Fruit fly (Drosophila melanogaster): ENCODE data around the gene bcd.

The bcd gene

DNA sequence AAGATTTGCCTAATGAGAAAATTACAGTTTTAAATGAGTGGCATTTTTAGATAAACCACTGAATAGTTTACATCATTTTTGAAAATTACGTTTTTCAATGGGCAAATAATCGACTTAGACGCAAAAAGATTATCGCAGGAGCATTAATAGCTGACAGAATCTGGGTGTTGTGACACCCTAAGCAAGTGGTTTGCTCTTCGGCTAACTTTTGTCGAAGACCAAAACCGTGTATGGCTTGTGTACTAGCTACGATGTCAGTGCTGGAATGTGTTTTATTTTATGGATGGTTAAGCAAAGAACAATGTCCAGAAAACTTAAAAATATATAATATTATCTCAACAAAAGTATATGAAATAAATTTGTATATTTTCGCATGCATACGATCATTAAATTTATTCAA lies 50.4 kb downstream of the bcd start (continued):
- peak; percentile 24 for TF ChIP-seq trem (tag; optimal IDR thresholded peaks at IDR 0.05)

DNA sequence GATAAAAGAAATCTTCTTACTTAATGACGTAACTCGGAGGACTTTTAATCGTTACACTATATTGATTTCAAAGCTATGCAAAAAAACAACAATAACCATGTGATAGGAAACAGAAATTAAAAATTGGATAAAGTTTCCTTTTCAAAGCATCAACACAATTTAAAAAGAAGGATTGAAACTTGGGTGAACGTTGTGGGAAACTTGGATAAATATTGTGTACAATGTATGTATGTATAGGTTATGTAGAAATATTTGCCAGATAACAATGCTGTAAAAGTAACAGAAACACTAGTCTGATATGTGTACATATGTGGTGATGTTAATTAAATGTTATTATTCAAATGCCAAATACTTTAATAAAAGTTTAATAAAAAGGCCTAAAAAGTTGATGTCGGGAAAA lies 52.9 kb downstream of the bcd start:
- TF ChIP-seq Myb (GFP tag; optimal IDR thresholded peaks at IDR 0.05) (peak; percentile 15), Doc2 (GFP tag; IDR thresholded peaks at IDR 0.05) (no peak), CG16813 (GFP tag; IDR thresholded peaks at IDR 0.05; ENCODE audit: partially characterized antibody) (peak; percentile 21; the same call in 1 of the 3 replicates), zfh2 (GFP tag; optimal IDR thresholded peaks at IDR 0.05) (no peak), HLH4C (GFP tag; IDR thresholded peaks at IDR 0.05; ENCODE audit: partially characterized antibody) (no peak), dmrt99B (tag; optimal IDR thresholded peaks at IDR 0.05) (no peak), insv (GFP tag; optimal IDR thresholded peaks at IDR 0.05) (peak in 1 of 2 experiments; percentile 5), odd (GFP tag; optimal IDR thresholded peaks at IDR 0.05) (no peak), hkb (optimal IDR thresholded peaks at IDR 0.05) (no peak), hkb (GFP tag; IDR thresholded peaks at IDR 0.05) (no peak), mam (GFP tag; optimal IDR thresholded peaks at IDR 0.05) (no peak), HLH3B (GFP tag; IDR thresholded peaks at IDR 0.05) (no peak), Lhr (GFP tag; optimal IDR thresholded peaks at IDR 0.05) (peak; percentile 15), gfzf (GFP tag; optimal IDR thresholded peaks at IDR 0.05) (peak; percentile 6), CTCF (GFP tag; optimal IDR thresholded peaks at IDR 0.05) (peak; percentile 82), CG2199 (GFP tag; IDR thresholded peaks at IDR 0.05) (peak; percentile 89; the same call in 2 of the 3 replicates), CG13123 (GFP tag; optimal IDR thresholded peaks at IDR 0.05) (no peak), twi (tag; optimal IDR thresholded peaks at IDR 0.05) (no peak), pita (GFP tag; optimal IDR thresholded peaks at IDR 0.05) (peak; percentile 74), CG17359 (tag; optimal IDR thresholded peaks at IDR 0.05) (no peak), amos (GFP tag; IDR thresholded peaks at IDR 0.05; ENCODE audit: partially characterized antibody) (peak; percentile 50), CG1603 (tag; optimal IDR thresholded peaks at IDR 0.05) (peak; percentile 23), cas (GFP tag; IDR thresholded peaks at IDR 0.05) (no peak), CG12769 (tag; optimal IDR thresholded peaks at IDR 0.05) (no peak), stwl (tag; optimal IDR thresholded peaks at IDR 0.05) (peak; percentile 92), CG18011 (GFP tag; optimal IDR thresholded peaks at IDR 0.05) (peak; percentile 86), lab (GFP tag; optimal IDR thresholded peaks at IDR 0.05) (no peak), knrl (GFP tag; IDR thresholded peaks at IDR 0.05; ENCODE audit: partially characterized antibody) (peak; percentile 40), CG11247 (GFP tag; IDR thresholded peaks at IDR 0.05) (no peak), CG12219 (GFP tag; optimal IDR thresholded peaks at IDR 0.05) (no peak), CG1832 (GFP tag; optimal IDR thresholded peaks at IDR 0.05) (no peak), chm (GFP tag; IDR thresholded peaks at IDR 0.05) (no peak), nau (GFP tag; optimal IDR thresholded peaks at IDR 0.05) (no peak), mld (GFP tag; IDR thresholded peaks at IDR 0.05; ENCODE audit: partially characterized antibody) (no peak)

All from whole organism, embryonic.